Worm (Caenorhabditis elegans): ENCODE measurements around the gene sth-1.

DNA sequence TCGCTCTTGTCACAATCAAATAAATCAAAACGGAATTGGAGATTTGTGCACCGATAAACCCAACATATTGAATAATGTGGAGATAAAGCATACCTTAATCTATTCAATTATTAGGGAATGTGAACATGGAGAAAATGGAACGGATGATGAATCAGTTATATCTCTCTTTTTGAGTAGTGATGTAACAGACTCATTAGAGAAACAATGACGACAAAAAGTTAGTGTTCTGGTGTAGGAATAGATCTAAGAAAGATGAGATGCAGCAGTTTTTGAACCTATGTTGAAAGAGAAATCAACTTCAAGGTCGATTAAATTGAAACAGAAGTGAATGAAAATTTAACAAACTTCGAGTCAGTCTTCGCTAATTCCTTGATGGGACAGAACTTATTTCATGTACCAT is 43.4 kb downstream of the sth-1 start, which contains the start of gene str-146:
- TF ChIP-seq nhr-11 (tag; optimal IDR thresholded peaks at IDR 0.05) (no peak), pha-4 (tag; optimal IDR thresholded peaks at IDR 0.05) (no peak), elt-3 (tag; optimal IDR thresholded peaks at IDR 0.05) (no peak)
